Fruit fly (Drosophila melanogaster): ENCODE data around the gene Zip71B.

dm6 chr3L:15039510-15039909 is 47.4 kb downstream of the Zip71B start:
- TF ChIP-seq h (optimal IDR thresholded peaks at IDR 0.05), result no peak
- TF ChIP-seq insv (optimal IDR thresholded peaks at IDR 0.05), result no peak
- no peak for TF ChIP-seq psq (optimal IDR thresholded peaks at IDR 0.05)
- no peak for TF ChIP-seq Myc (optimal IDR thresholded peaks at IDR 0.05)
- TF ChIP-seq Sin3A (optimal IDR thresholded peaks at IDR 0.05), result no peak
